In genomic region chr3R:23667451-23667850, dm6 we compare ENCODE assay signal across 4 fruit fly cellular contexts.
TF ChIP-seq lines count a peak whose summit lies in the region.

No protein-coding gene starts in this region.

- no peak for TF ChIP-seq CTCF in whole organism, embryonic (GFP tag; optimal IDR thresholded peaks at IDR 0.05; lab: Kevin White, UChicago)

TF ChIP-seq in whole organism, adult, 20 proteins besides CTCF, POLR2A, EP300 and RAD21:
- TF ChIP-seq kay (GFP tag; lab: Kevin White, UChicago; ENCODE audit: borderline replicate concordance): no peak
- TF ChIP-seq CG7045 (GFP tag; optimal IDR thresholded peaks at IDR 0.05; lab: Kevin White, UChicago): peak; percentile 42
- peak; percentile 39 for TF ChIP-seq CG12768 (GFP tag; optimal IDR thresholded peaks at IDR 0.05; lab: Kevin White, UChicago)
- TF ChIP-seq CG5204 (GFP tag; optimal IDR thresholded peaks at IDR 0.05; lab: Kevin White, UChicago): peak; percentile 19
TF ChIP-seq in whole organism, adult: peak in this region for 3.

TF ChIP-seq in whole organism, embryonic, 481 proteins besides CTCF, POLR2A, EP300 and RAD21 (continues in another document):
- TF ChIP-seq CG10274 (GFP tag; optimal IDR thresholded peaks at IDR 0.05; lab: Kevin White, UChicago) (no peak), Hmr (GFP tag; optimal IDR thresholded peaks at IDR 0.05; lab: Kevin White, UChicago) (peak; percentile 10), CG2678 (tag; optimal IDR thresholded peaks at IDR 0.05; lab: Kevin White, UChicago) (peak; percentile 38), so (GFP tag; IDR thresholded peaks at IDR 0.05; lab: Robert Waterston, UW) (no peak), CG18599 (GFP tag; optimal IDR thresholded peaks at IDR 0.05; lab: Kevin White, UChicago) (peak; percentile 27), CG2120 (GFP tag; optimal IDR thresholded peaks at IDR 0.05; lab: Kevin White, UChicago) (peak; percentile 45), caup (GFP tag; optimal IDR thresholded peaks at IDR 0.05; lab: Kevin White, UChicago; ENCODE audit: severe bottlenecking) (peak; percentile 7), Meics (GFP tag; optimal IDR thresholded peaks at IDR 0.05; lab: Kevin White, UChicago) (peak; percentile 33), CG14050 (GFP tag; IDR thresholded peaks at IDR 0.05; lab: Robert Waterston, UW) (no peak), Gsc (GFP tag; IDR thresholded peaks at IDR 0.05; lab: Robert Waterston, UW) (no peak), cwo (GFP tag; optimal IDR thresholded peaks at IDR 0.05; lab: Kevin White, UChicago) (peak; percentile 23), CG17361 (GFP tag; IDR thresholded peaks at IDR 0.05; lab: Robert Waterston, UW) (peak; percentile 26; the same call in 1 of the 3 replicates), BtbVII (GFP tag; optimal IDR thresholded peaks at IDR 0.05; lab: Kevin White, UChicago) (peak; percentile 31), CG32772 (GFP tag; IDR thresholded peaks at IDR 0.05; lab: Robert Waterston, UW) (no peak), prd (optimal IDR thresholded peaks at IDR 0.05; lab: Kevin White, UChicago) (no peak), prd (GFP tag; IDR thresholded peaks at IDR 0.05; lab: Robert Waterston, UW) (0 out of 3 replicates have a peak, but pooled peaks have one; percentile 5), sens (GFP tag; lab: Kevin White, UChicago) (peak; percentile 69), ranshi (GFP tag; IDR thresholded peaks at IDR 0.05; lab: Robert Waterston, UW) (no peak), CG11504 (tag; optimal IDR thresholded peaks at IDR 0.05; lab: Kevin White, UChicago) (peak; percentile 28), grau (tag; optimal IDR thresholded peaks at IDR 0.05; lab: Kevin White, UChicago) (peak; percentile 68), CG31441 (GFP tag; IDR thresholded peaks at IDR 0.05; lab: Robert Waterston, UW) (0 out of 2 replicates have a peak, but pooled peaks have one; percentile 17), lilli (GFP tag; optimal IDR thresholded peaks at IDR 0.05; lab: Kevin White, UChicago) (peak; percentile 38), CG4707 (GFP tag; optimal IDR thresholded peaks at IDR 0.05; lab: Kevin White, UChicago) (no peak), CG15514 (GFP tag; optimal IDR thresholded peaks at IDR 0.05; lab: Kevin White, UChicago) (no peak), CG7556 (GFP tag; optimal IDR thresholded peaks at IDR 0.05; lab: Kevin White, UChicago) (peak; percentile 51), mam (GFP tag; optimal IDR thresholded peaks at IDR 0.05; lab: Kevin White, UChicago) (peak; percentile 1), bowl (GFP tag; IDR thresholded peaks at IDR 0.05; lab: Robert Waterston, UW) (no peak), CG9727 (GFP tag; optimal IDR thresholded peaks at IDR 0.05; lab: Kevin White, UChicago) (peak; percentile 16), Sry-β (GFP tag; optimal IDR thresholded peaks at IDR 0.05; lab: Kevin White, UChicago) (no peak)

TF ChIP-seq in whole organism, prepupa, 60 proteins besides CTCF, POLR2A, EP300 and RAD21:
- no peak for TF ChIP-seq net (GFP tag; optimal IDR thresholded peaks at IDR 0.05; lab: Kevin White, UChicago)
- peak; percentile 74 for TF ChIP-seq Eip78C (GFP tag; lab: Kevin White, UChicago)
- TF ChIP-seq topi (GFP tag; optimal IDR thresholded peaks at IDR 0.05; lab: Kevin White, UChicago): peak; percentile 16
- peak; percentile 6 for TF ChIP-seq pdm3 (GFP tag; optimal IDR thresholded peaks at IDR 0.05; lab: Kevin White, UChicago)
- TF ChIP-seq Smox (GFP tag; optimal IDR thresholded peaks at IDR 0.05; lab: Kevin White, UChicago): no peak
- no peak for TF ChIP-seq Sox14 (GFP tag; optimal IDR thresholded peaks at IDR 0.05; lab: Kevin White, UChicago)
- peak; percentile 5 for TF ChIP-seq esn (GFP tag; optimal IDR thresholded peaks at IDR 0.05; lab: Kevin White, UChicago)
- TF ChIP-seq CG32006 (GFP tag; optimal IDR thresholded peaks at IDR 0.05; lab: Kevin White, UChicago): peak; percentile 49
- TF ChIP-seq Hr4 (GFP tag; optimal IDR thresholded peaks at IDR 0.05; lab: Kevin White, UChicago): peak; percentile 26
- no peak for TF ChIP-seq CG34406 (GFP tag; optimal IDR thresholded peaks at IDR 0.05; lab: Kevin White, UChicago)
- TF ChIP-seq svp (GFP tag; lab: Kevin White, UChicago): peak; percentile 85

TF ChIP-seq in whole organism, pupa, 21 proteins besides CTCF, POLR2A, EP300 and RAD21:
- no peak for TF ChIP-seq CG15710 (tag; optimal IDR thresholded peaks at IDR 0.05; lab: Kevin White, UChicago)
- TF ChIP-seq CG14655 (GFP tag; optimal IDR thresholded peaks at IDR 0.05; lab: Kevin White, UChicago): peak; percentile 10
- no peak for TF ChIP-seq Snoo (tag; optimal IDR thresholded peaks at IDR 0.05; lab: Kevin White, UChicago)
- TF ChIP-seq CG10348 (GFP tag; IDR thresholded peaks at IDR 0.05; lab: Robert Waterston, UW): no peak
- TF ChIP-seq CG13204 (GFP tag; optimal IDR thresholded peaks at IDR 0.05; lab: Kevin White, UChicago): no peak
